Fruit fly (Drosophila melanogaster): ENCODE results near the gene CG6171.
A peak's percentile ranks its signal among the peaks of the same experiment; 100 is the strongest.

CG6171 gene

DNA sequence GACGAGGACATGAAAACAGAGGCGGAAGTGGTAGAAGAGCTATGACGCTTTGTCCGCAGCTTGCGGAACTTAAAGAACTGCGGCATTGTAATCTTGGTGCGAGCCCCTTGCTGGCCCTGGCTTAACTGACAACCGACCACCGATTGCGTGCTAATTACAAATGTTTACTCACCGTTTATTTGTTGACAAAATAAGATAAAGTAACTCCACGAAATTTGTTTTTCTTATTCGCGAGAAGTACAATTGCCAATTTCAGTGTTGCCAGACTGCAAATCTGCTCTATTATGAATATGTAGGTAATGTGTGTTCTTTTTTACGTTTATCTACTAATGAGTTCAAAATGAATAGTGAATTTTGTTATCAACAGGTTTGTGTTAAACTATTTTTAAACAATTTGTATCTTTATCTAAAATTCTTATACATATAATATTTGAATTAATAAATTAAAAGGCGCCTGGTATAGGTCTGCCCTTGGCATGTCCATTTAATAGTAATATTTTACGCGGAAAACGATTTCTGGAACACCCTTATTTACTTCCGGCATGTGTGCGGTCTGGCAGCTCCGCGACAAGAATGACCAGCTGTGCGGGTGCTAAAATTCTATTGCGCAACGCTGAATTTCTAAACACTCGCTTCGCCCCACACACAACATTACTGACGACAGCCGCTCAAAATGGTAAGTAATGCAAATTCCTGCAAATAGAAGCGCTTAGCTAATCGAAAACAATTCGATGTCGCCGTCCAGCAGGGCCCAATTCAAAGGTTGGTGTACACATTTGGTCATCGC, 6.8 kb downstream of the CG6171 start, which contains the start of the genes Atg4b and Hibch (continued):
- peak; percentile 53; the same call in 1 of the 2 replicates for TF ChIP-seq ap (GFP tag; IDR thresholded peaks at IDR 0.05)
- TF ChIP-seq CG9932 (GFP tag; IDR thresholded peaks at IDR 0.05), result peak; percentile 94
- peak; percentile 74; the same call in 1 of the 3 replicates for TF ChIP-seq so (GFP tag; IDR thresholded peaks at IDR 0.05)
- TF ChIP-seq CG6854 (GFP tag; optimal IDR thresholded peaks at IDR 0.05), result peak; percentile 36
- TF ChIP-seq prd (optimal IDR thresholded peaks at IDR 0.05), result no peak
- peak; percentile 89 for TF ChIP-seq prd (GFP tag; IDR thresholded peaks at IDR 0.05)
- TF ChIP-seq fru (optimal IDR thresholded peaks at IDR 0.05), result no peak
- TF ChIP-seq dati (GFP tag; IDR thresholded peaks at IDR 0.05), result no peak; the same call in 1 of the 2 replicates
- peak; percentile 24 to 78 for TF ChIP-seq Hr51 (GFP tag; optimal IDR thresholded peaks at IDR 0.05)
- peak; percentile 82 for TF ChIP-seq CG34376 (GFP tag; optimal IDR thresholded peaks at IDR 0.05)
- peak; percentile 90 for TF ChIP-seq CG12391 (tag; optimal IDR thresholded peaks at IDR 0.05)
- peak; percentile 69 for TF ChIP-seq CG2116 (GFP tag; optimal IDR thresholded peaks at IDR 0.05)
- peak; percentile 86 for TF ChIP-seq rib (GFP tag; IDR thresholded peaks at IDR 0.05)
- peak; percentile 92 for TF ChIP-seq CG2712 (tag; optimal IDR thresholded peaks at IDR 0.05)
- TF ChIP-seq trem (tag; optimal IDR thresholded peaks at IDR 0.05), result peak; percentile 87
- TF ChIP-seq CG6765 (GFP tag; optimal IDR thresholded peaks at IDR 0.05), result peak; percentile 70
- TF ChIP-seq CG6689 (GFP tag; IDR thresholded peaks at IDR 0.05), result peak; percentile 94
- TF ChIP-seq CG6175 (GFP tag; IDR thresholded peaks at IDR 0.05), result peak; percentile 60; the same call in 2 of the 3 replicates
- peak; percentile 86 for TF ChIP-seq twi (tag; optimal IDR thresholded peaks at IDR 0.05)
- peak; percentile 93 for TF ChIP-seq CG31441 (GFP tag; IDR thresholded peaks at IDR 0.05)
- peak; percentile 78 for TF ChIP-seq D19B (GFP tag; optimal IDR thresholded peaks at IDR 0.05)
- no peak for TF ChIP-seq abd-A (tag; optimal IDR thresholded peaks at IDR 0.05)
- TF ChIP-seq sc (optimal IDR thresholded peaks at IDR 0.05), result no peak
- no peak for TF ChIP-seq sc (GFP tag; optimal IDR thresholded peaks at IDR 0.05)
- no peak for TF ChIP-seq CG9876 (GFP tag; optimal IDR thresholded peaks at IDR 0.05)
- TF ChIP-seq Bteb2 (GFP tag; optimal IDR thresholded peaks at IDR 0.05), result peak; percentile 16
- TF ChIP-seq sima (GFP tag; optimal IDR thresholded peaks at IDR 0.05), result no peak
- TF ChIP-seq ttk (GFP tag; IDR thresholded peaks at IDR 0.05), result peak; percentile 67
- TF ChIP-seq eyg (GFP tag; optimal IDR thresholded peaks at IDR 0.05), result no peak
- TF ChIP-seq nom (GFP tag; optimal IDR thresholded peaks at IDR 0.05), result peak; percentile 75
- TF ChIP-seq Atf3 (GFP tag; optimal IDR thresholded peaks at IDR 0.05), result no peak
- TF ChIP-seq Side (GFP tag; optimal IDR thresholded peaks at IDR 0.05), result no peak
- TF ChIP-seq CG15696 (tag; optimal IDR thresholded peaks at IDR 0.05), result peak; percentile 91
- peak; percentile 73 for TF ChIP-seq CG18764 (GFP tag; optimal IDR thresholded peaks at IDR 0.05)
- TF ChIP-seq CG10274 (GFP tag; optimal IDR thresholded peaks at IDR 0.05), result peak; percentile 44
- TF ChIP-seq CG14860 (GFP tag; IDR thresholded peaks at IDR 0.05; ENCODE audit: partially characterized antibody), result no peak
- no peak for TF ChIP-seq CG16813 (GFP tag; IDR thresholded peaks at IDR 0.05; ENCODE audit: partially characterized antibody)
- TF ChIP-seq CG12219 (GFP tag; optimal IDR thresholded peaks at IDR 0.05), result peak; percentile 43
- peak; percentile 4 for TF ChIP-seq gcm2 (GFP tag; optimal IDR thresholded peaks at IDR 0.05)
- peak; percentile 69 for TF ChIP-seq zfh2 (GFP tag; optimal IDR thresholded peaks at IDR 0.05)
- TF ChIP-seq CG6791 (GFP tag; IDR thresholded peaks at IDR 0.05; ENCODE audit: partially characterized antibody), result no peak
- TF ChIP-seq CG8924 (tag; optimal IDR thresholded peaks at IDR 0.05), result peak; percentile 91
- TF ChIP-seq Vsx1 (GFP tag; optimal IDR thresholded peaks at IDR 0.05), result no peak
- TF ChIP-seq CG10147 (GFP tag; optimal IDR thresholded peaks at IDR 0.05), result peak; percentile 85
- no peak for TF ChIP-seq CG2199 (GFP tag; IDR thresholded peaks at IDR 0.05)
- TF ChIP-seq NfI (GFP tag; optimal IDR thresholded peaks at IDR 0.05), result peak; percentile 85
- TF ChIP-seq Antp (GFP tag; optimal IDR thresholded peaks at IDR 0.05), result no peak
- peak; percentile 60; the same call in 1 of the 3 replicates for TF ChIP-seq CG2889 (GFP tag; IDR thresholded peaks at IDR 0.05)
- TF ChIP-seq Ets65A (GFP tag), result peak; percentile 89
- TF ChIP-seq Opbp (GFP tag; IDR thresholded peaks at IDR 0.05; ENCODE audit: partially characterized antibody), result no peak

Measured in whole organism, embryonic.